Worm (Caenorhabditis elegans) whole organism, late embryonic: ENCODE data around the gene T26C12.2.

Experiments
- ama-1 ChIP-seq: fragments of 150-350 bp; optimal IDR thresholded peaks from 2 replicates; lab custom pipeline; 2014
- ceh-34 ChIP-seq: sonication (generic microtip); optimal IDR thresholded peaks from 2 replicates; lab custom pipeline; 2016; ENCODE audit warnings: mild to moderate bottlenecking, missing genetic modification characterization, missing compliant biosample characterization
- fkh-6 ChIP-seq: sonication (generic microtip); optimal IDR thresholded peaks from 2 replicates; lab custom pipeline; 2016; ENCODE audit warnings: missing genetic modification characterization, missing compliant biosample characterization
- hlh-6 ChIP-seq: sonication (generic microtip); optimal IDR thresholded peaks from 2 replicates; lab custom pipeline; 2016; ENCODE audit warnings: missing genotype, missing genetic modification characterization, missing compliant biosample characterization
- nfya-1 ChIP-seq: sonication (generic microtip); optimal IDR thresholded peaks from 2 replicates; lab custom pipeline; 2017; ENCODE audit warnings: missing genetic modification characterization, mild to moderate bottlenecking, missing compliant biosample characterization, antibody characterized with exemption, moderate library complexity
- pat-9 ChIP-seq: fragments of 200-800 bp; sonication (Bioruptor generic); optimal IDR thresholded peaks from 2 replicates; lab custom pipeline; 2018; ENCODE audit warnings: mild to moderate bottlenecking, missing genetic modification characterization, moderate library complexity, missing compliant biosample characterization
- pha-4 ChIP-seq: fragments of 150-350 bp; optimal IDR thresholded peaks from 2 replicates; lab custom pipeline; 2018; ENCODE audit warnings: missing biosample characterization, missing genetic modification reagents, missing genetic modification characterization
- pqm-1 ChIP-seq: sonication (generic microtip); optimal IDR thresholded peaks from 2 replicates; lab custom pipeline; 2016; ENCODE audit warnings: missing genetic modification characterization, missing compliant biosample characterization
- rnt-1 ChIP-seq: sonication (generic microtip); optimal IDR thresholded peaks from 2 replicates; lab custom pipeline; 2016; ENCODE audit warnings: missing genetic modification characterization, missing compliant biosample characterization
- tbx-7 ChIP-seq: sonication (generic microtip); optimal IDR thresholded peaks from 2 replicates; lab custom pipeline; 2016; ENCODE audit warnings: missing genotype, missing genetic modification characterization, missing compliant biosample characterization
- unc-3 ChIP-seq, 2 experiments: fragments of 200-800 bp in 1 of 2; sonication (Bioruptor generic) in 1 of 2; sonication (generic microtip) in 1 of 2; conservative IDR thresholded peaks in 1 of 2; optimal IDR thresholded peaks in 1 of 2; 2 replicates each; pipeline versions ENCODE4 v1.3.6 to Lab custom; 2016 to 2022; ENCODE audit warnings: missing compliant biosample characterization in 2 of 2, missing genetic modification characterization in 2 of 2, missing genetic modification reagents in 1 of 2
- unc-86 ChIP-seq: sonication (generic microtip); optimal IDR thresholded peaks from 2 replicates; lab custom pipeline; 2016; ENCODE audit warnings: missing genetic modification characterization, missing compliant biosample characterization
- zip-5 ChIP-seq: sonication (generic microtip); optimal IDR thresholded peaks from 2 replicates; lab custom pipeline; 2016; ENCODE audit warnings: missing genetic modification characterization, missing compliant biosample characterization

- no peak for TF ChIP-seq pat-9 (tag; lab: Kevin White, UChicago)
- TF ChIP-seq fkh-6 (tag; lab: Kevin White, UChicago): no peak
- TF ChIP-seq ceh-34: no peak
- TF ChIP-seq zip-5 (tag; lab: Kevin White, UChicago): no peak
- peak; percentile 73 for TF ChIP-seq nfya-1 (tag; lab: Kevin White, UChicago)
- TF ChIP-seq pha-4 (tag; lab: Kevin White, UChicago): no peak
- TF ChIP-seq ama-1 (lab: Kevin White, UChicago): no peak
- TF ChIP-seq unc-86 (tag; lab: Kevin White, UChicago): no peak
- TF ChIP-seq rnt-1 (tag; lab: Kevin White, UChicago): no peak
- no peak for TF ChIP-seq tbx-7 (tag; lab: Kevin White, UChicago)
- no peak for TF ChIP-seq hlh-6 (tag; lab: Kevin White, UChicago)
- TF ChIP-seq pqm-1: no peak
- TF ChIP-seq unc-3 (GFP tag; conservative IDR thresholded peaks at IDR 0.05; lab: Robert Waterston, UW): no peak
- no peak for TF ChIP-seq unc-3 (tag; optimal IDR thresholded peaks at IDR 0.05; lab: Kevin White, UChicago)
Observed at ce11 chrIV:3261761-3262160, 3.8 kb downstream of the T26C12.2 start.
